Fruit fly (Drosophila melanogaster): ENCODE measurements around the gene Rab35.
"Not testable (repeated sequence)": the region's sequence is repeated elsewhere in the genome, so short reads cannot be mapped to it uniquely, and the experiment has no call there.

DNA sequence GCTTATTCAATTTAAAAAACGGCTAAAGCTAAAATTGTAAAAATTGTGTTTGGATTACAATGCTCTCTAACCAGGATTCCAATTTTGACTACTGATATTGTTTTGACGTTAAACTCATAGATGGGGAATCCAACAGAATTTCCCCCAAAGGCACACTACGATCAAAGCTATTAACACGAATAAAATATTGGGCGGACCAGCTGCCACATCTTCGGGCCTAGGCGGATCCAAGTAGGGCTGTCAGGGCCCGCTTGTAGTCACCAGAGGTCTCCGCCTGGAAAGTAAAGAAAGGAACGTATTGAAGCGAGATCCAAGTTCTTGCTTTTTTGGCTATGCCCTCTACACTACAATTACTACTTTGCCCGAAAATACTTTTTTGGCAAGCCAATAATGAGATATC lies 18.9 kb upstream of the Rab35 start, which contains the start of gene Sdic1:
- TF ChIP-seq CG32006 (GFP tag; optimal IDR thresholded peaks at IDR 0.05); CG9139 (GFP tag; optimal IDR thresholded peaks at IDR 0.05); CG16779 (tag; optimal IDR thresholded peaks at IDR 0.05); ss (GFP tag; optimal IDR thresholded peaks at IDR 0.05); OdsH (GFP tag; optimal IDR thresholded peaks at IDR 0.05); eg (GFP tag; IDR thresholded peaks at IDR 0.05); CG11762 (GFP tag; optimal IDR thresholded peaks at IDR 0.05; ENCODE audit: insufficient read depth); Eip78C (GFP tag): not testable (repeated sequence)
